Worm (Caenorhabditis elegans) whole organism, L1 larva: ENCODE results near the gene C01B10.11.

Experiments
- C04F5.9 ChIP-seq: sonication (generic microtip); optimal IDR thresholded peaks from 2 replicates; lab custom pipeline; 2016; ENCODE audit warnings: missing genetic modification characterization, missing compliant biosample characterization
- C16A3.4 ChIP-seq: fragments of 150-350 bp; optimal IDR thresholded peaks from 2 replicates; lab custom pipeline; 2014; ENCODE audit warnings: missing biosample characterization, missing genetic modification characterization
- F16B12.6 ChIP-seq: fragments of 150-350 bp; optimal IDR thresholded peaks from 2 replicates; lab custom pipeline; 2014; ENCODE audit warnings: missing biosample characterization, missing genetic modification characterization
- aha-1 ChIP-seq: fragments of 150-350 bp; optimal IDR thresholded peaks from 2 replicates; lab custom pipeline; 2014; ENCODE audit warnings: missing biosample characterization, missing genetic modification characterization
- aly-2 ChIP-seq: fragments of 150-350 bp; optimal IDR thresholded peaks from 2 replicates; lab custom pipeline; 2014; ENCODE audit warnings: missing biosample characterization, missing genetic modification characterization
- blmp-1 ChIP-seq: fragments of 150-350 bp; optimal IDR thresholded peaks from 2 replicates; lab custom pipeline; 2014; ENCODE audit warnings: missing biosample characterization, missing genetic modification characterization
- ceh-63 ChIP-seq: fragments of 200-800 bp; sonication (Bioruptor generic); optimal IDR thresholded peaks from 2 replicates; lab custom pipeline; 2018; ENCODE audit warnings: mild to moderate bottlenecking, missing genetic modification characterization, missing compliant biosample characterization
- ceh-8 ChIP-seq: fragments of 200-800 bp; sonication (Bioruptor generic); optimal IDR thresholded peaks from 2 replicates; lab custom pipeline; 2018; ENCODE audit warnings: mild to moderate bottlenecking, missing genetic modification characterization, moderate library complexity, missing compliant biosample characterization
- ceh-82 ChIP-seq, 3 experiments: fragments of 150-350 bp in 1 of 3; sonication (generic microtip) in 2 of 3; optimal IDR thresholded peaks; 2 replicates each; lab custom pipeline; 2014 to 2017; ENCODE audit warnings: missing biosample characterization in 3 of 3, missing genetic modification characterization in 3 of 3
- ceh-90 ChIP-seq: sonication (generic microtip); optimal IDR thresholded peaks from 2 replicates; lab custom pipeline; 2016; ENCODE audit warnings: missing genetic modification characterization, missing compliant biosample characterization
- ces-1 ChIP-seq: fragments of 150-350 bp; optimal IDR thresholded peaks from 2 replicates; lab custom pipeline; 2014; ENCODE audit warnings: missing biosample characterization, missing genetic modification reagents, missing genetic modification characterization
- dpl-1 ChIP-seq, 3 experiments: fragments of 150-350 bp in 2 of 3; sonication (generic microtip) in 1 of 3; optimal IDR thresholded peaks; 2 replicates each; lab custom pipeline; 2014 to 2017; ENCODE audit warnings: missing biosample characterization in 3 of 3, missing genetic modification characterization in 3 of 3, missing genetic modification reagents in 3 of 3
- dsc-1 ChIP-seq: sonication (generic microtip); optimal IDR thresholded peaks from 2 replicates; lab custom pipeline; 2016; ENCODE audit warnings: mild to moderate bottlenecking, missing genetic modification characterization, missing compliant biosample characterization
- efl-1 ChIP-seq, 4 experiments: fragments of 150-350 bp; optimal IDR thresholded peaks in 3 of 4; peaks in 1 of 4; 1 replicate in 1 of 4; 2 replicates in 3 of 4; lab custom pipeline; 2014; ENCODE audit warnings: missing biosample characterization in 2 of 4, missing genetic modification characterization in 2 of 4, missing genetic modification reagents in 2 of 4
- egl-27 ChIP-seq, 2 experiments: fragments of 150-350 bp in 1 of 2; sonication (generic microtip); optimal IDR thresholded peaks; 3 replicates each; lab custom pipeline; 2017 to 2018; ENCODE audit warnings: missing biosample characterization in 2 of 2, missing genetic modification characterization in 2 of 2, missing genetic modification reagents in 2 of 2
- elt-2 ChIP-seq: sonication (generic microtip); optimal IDR thresholded peaks from 2 replicates; lab custom pipeline; 2016; ENCODE audit warnings: missing genetic modification characterization, mild to moderate bottlenecking, inconsistent platforms, missing compliant biosample characterization, missing genetic modification reagents
- elt-3 ChIP-seq, 6 experiments: fragments of 150-350 bp in 1 of 6; sonication (generic microtip); optimal IDR thresholded peaks; 2 replicates each; lab custom pipeline; 2017 to 2018; ENCODE audit warnings: missing biosample characterization in 6 of 6, missing genetic modification characterization in 6 of 6, inconsistent platforms in 1 of 6
- fkh-4 ChIP-seq: sonication (generic microtip); optimal IDR thresholded peaks from 2 replicates; lab custom pipeline; 2016; ENCODE audit warnings: missing compliant biosample characterization, missing genetic modification characterization, borderline replicate concordance
- fos-1 ChIP-seq: fragments of 150-350 bp; optimal IDR thresholded peaks from 2 replicates; lab custom pipeline; 2014; ENCODE audit warnings: missing biosample characterization, missing genetic modification characterization
- irx-1 ChIP-seq: sonication (generic microtip); optimal IDR thresholded peaks from 2 replicates; lab custom pipeline; 2016; ENCODE audit warnings: missing genetic modification characterization, missing compliant biosample characterization
- isw-1 ChIP-seq: fragments of 200-800 bp; sonication (Bioruptor generic); IDR thresholded peaks from 2 replicates; pipeline ENCODE4 v1.3.6; 2022; ENCODE audit warnings: missing genetic modification characterization, missing compliant biosample characterization
- lin-13 ChIP-seq: fragments of 150-350 bp; optimal IDR thresholded peaks from 2 replicates; lab custom pipeline; 2014; ENCODE audit warnings: missing biosample characterization, missing genetic modification reagents, missing genetic modification characterization
- lin-14 ChIP-seq: fragments of 200-800 bp; sonication (Bioruptor generic); optimal IDR thresholded peaks from 2 replicates; lab custom pipeline; 2018; ENCODE audit warnings: mild to moderate bottlenecking, missing genetic modification characterization, moderate library complexity, missing compliant biosample characterization
- lin-39 ChIP-seq: fragments of 150-350 bp; optimal IDR thresholded peaks from 2 replicates; lab custom pipeline; 2014; ENCODE audit warnings: missing biosample characterization, missing genetic modification reagents, missing genetic modification characterization
- lir-3 ChIP-seq: sonication (generic microtip); optimal IDR thresholded peaks from 2 replicates; lab custom pipeline; 2016; ENCODE audit warnings: mild to moderate bottlenecking, missing genetic modification characterization, moderate library complexity, missing compliant biosample characterization; ENCODE audit not compliant: poor library complexity
- lsy-2 ChIP-seq, 2 experiments: fragments of 150-350 bp; optimal IDR thresholded peaks; 2 replicates each; lab custom pipeline; 2014; ENCODE audit warnings: missing biosample characterization in 2 of 2, missing genetic modification characterization in 2 of 2
- mab-9 ChIP-seq: fragments of 200-800 bp; sonication (Bioruptor generic); IDR thresholded peaks from 2 replicates; pipeline ENCODE4 v1.3.6; 2022; ENCODE audit warnings: missing genetic modification reagents, missing genetic modification characterization, missing compliant biosample characterization
- mef-2 ChIP-seq: fragments of 150-350 bp; optimal IDR thresholded peaks from 2 replicates; lab custom pipeline; 2014; ENCODE audit warnings: missing biosample characterization, missing genetic modification characterization
- nhr-19 ChIP-seq: fragments of 200-800 bp; sonication (Bioruptor generic); conservative IDR thresholded peaks from 2 replicates; pipeline ENCODE4 v1.3.6; 2022; ENCODE audit warnings: missing genetic modification characterization, missing compliant biosample characterization
- nhr-20 ChIP-seq: sonication (generic microtip); optimal IDR thresholded peaks from 2 replicates; lab custom pipeline; 2016; ENCODE audit warnings: mild to moderate bottlenecking, missing genetic modification characterization, missing compliant biosample characterization
- nhr-237 ChIP-seq: fragments of 150-350 bp; optimal IDR thresholded peaks from 2 replicates; lab custom pipeline; 2014; ENCODE audit warnings: missing biosample characterization, missing genetic modification characterization
- nhr-47 ChIP-seq: sonication (generic microtip); optimal IDR thresholded peaks from 2 replicates; lab custom pipeline; 2016; ENCODE audit warnings: mild to moderate bottlenecking, missing genetic modification characterization, moderate library complexity, missing compliant biosample characterization
- nhr-71 ChIP-seq: sonication (generic microtip); optimal IDR thresholded peaks from 2 replicates; lab custom pipeline; 2016; ENCODE audit warnings: mild to moderate bottlenecking, missing genetic modification characterization, moderate library complexity, missing compliant biosample characterization
- nhr-76 ChIP-seq: sonication (generic microtip); optimal IDR thresholded peaks from 2 replicates; lab custom pipeline; 2017; ENCODE audit warnings: missing biosample characterization, missing genetic modification characterization
- nhr-77 ChIP-seq: fragments of 150-350 bp; optimal IDR thresholded peaks from 2 replicates; lab custom pipeline; 2014; ENCODE audit warnings: missing biosample characterization, missing genetic modification characterization
- nhr-84 ChIP-seq: sonication (generic microtip); optimal IDR thresholded peaks from 2 replicates; lab custom pipeline; 2017; ENCODE audit warnings: missing biosample characterization, missing genetic modification characterization
- nhr-85 ChIP-seq: sonication (generic microtip); peaks from one replicate; lab custom pipeline; 2016; ENCODE audit warnings: missing genetic modification characterization, inconsistent platforms, missing compliant biosample characterization
- nhr-90 ChIP-seq: sonication (generic microtip); optimal IDR thresholded peaks from 2 replicates; lab custom pipeline; 2016; ENCODE audit warnings: mild to moderate bottlenecking, missing genetic modification characterization, missing compliant biosample characterization; ENCODE audit not compliant: poor library complexity
- pag-3 ChIP-seq: sonication (generic microtip); optimal IDR thresholded peaks from 2 replicates; lab custom pipeline; 2017; ENCODE audit warnings: missing genetic modification characterization, mild to moderate bottlenecking, missing compliant biosample characterization, antibody characterized with exemption, borderline replicate concordance; ENCODE audit not compliant: insufficient read depth
- pax-3 ChIP-seq: fragments of 200-800 bp; sonication (Bioruptor generic); optimal IDR thresholded peaks from 2 replicates; lab custom pipeline; 2018; ENCODE audit warnings: mild to moderate bottlenecking, missing genetic modification characterization, moderate library complexity, missing compliant biosample characterization
- skn-1 ChIP-seq: fragments of 150-350 bp; optimal IDR thresholded peaks from 2 replicates; lab custom pipeline; 2014; ENCODE audit warnings: missing biosample characterization, missing genetic modification characterization
- snpc-4 ChIP-seq: fragments of 150-350 bp; optimal IDR thresholded peaks from 2 replicates; lab custom pipeline; 2014; ENCODE audit warnings: missing biosample characterization, missing genetic modification characterization
- snu-23 ChIP-seq: sonication (generic microtip); optimal IDR thresholded peaks from 2 replicates; lab custom pipeline; 2016; ENCODE audit warnings: missing genetic modification characterization, missing compliant biosample characterization
- sox-4 ChIP-seq: sonication (generic microtip); optimal IDR thresholded peaks from 2 replicates; lab custom pipeline; 2016; ENCODE audit warnings: missing genetic modification characterization, missing compliant biosample characterization
- sup-37 ChIP-seq: fragments of 200-800 bp; sonication (Bioruptor generic); optimal IDR thresholded peaks from 2 replicates; lab custom pipeline; 2018; ENCODE audit warnings: mild to moderate bottlenecking, missing genetic modification characterization, missing compliant biosample characterization
- swsn-7 ChIP-seq: sonication (generic microtip); optimal IDR thresholded peaks from 2 replicates; lab custom pipeline; 2016; ENCODE audit warnings: missing genetic modification characterization, missing compliant biosample characterization
- tbx-2 ChIP-seq: sonication (generic microtip); optimal IDR thresholded peaks from 2 replicates; lab custom pipeline; 2016; ENCODE audit warnings: missing genetic modification characterization, missing compliant biosample characterization
- tlp-1 ChIP-seq: fragments of 150-350 bp; optimal IDR thresholded peaks from 2 replicates; lab custom pipeline; 2014; ENCODE audit warnings: missing biosample characterization, missing genetic modification characterization
- unc-30 ChIP-seq: sonication (generic microtip); optimal IDR thresholded peaks from 2 replicates; lab custom pipeline; 2017; ENCODE audit warnings: missing biosample characterization, missing genetic modification characterization
- unc-86 ChIP-seq: sonication (generic microtip); optimal IDR thresholded peaks from 2 replicates; lab custom pipeline; 2016; ENCODE audit warnings: missing genetic modification characterization, missing compliant biosample characterization
- vab-15 ChIP-seq: sonication (generic microtip); optimal IDR thresholded peaks from 2 replicates; lab custom pipeline; 2017; ENCODE audit warnings: missing genotype, mild to moderate bottlenecking, missing genetic modification characterization, missing compliant biosample characterization
- zip-4 ChIP-seq: fragments of 200-800 bp; sonication (Bioruptor generic); optimal IDR thresholded peaks from 2 replicates; lab custom pipeline; 2018; ENCODE audit warnings: mild to moderate bottlenecking, missing genetic modification characterization, moderate library complexity, missing compliant biosample characterization
- ztf-4 ChIP-seq: fragments of 150-350 bp; optimal IDR thresholded peaks from 2 replicates; lab custom pipeline; 2014; ENCODE audit warnings: missing biosample characterization, missing genetic modification characterization

Gene C01B10.11

DNA sequence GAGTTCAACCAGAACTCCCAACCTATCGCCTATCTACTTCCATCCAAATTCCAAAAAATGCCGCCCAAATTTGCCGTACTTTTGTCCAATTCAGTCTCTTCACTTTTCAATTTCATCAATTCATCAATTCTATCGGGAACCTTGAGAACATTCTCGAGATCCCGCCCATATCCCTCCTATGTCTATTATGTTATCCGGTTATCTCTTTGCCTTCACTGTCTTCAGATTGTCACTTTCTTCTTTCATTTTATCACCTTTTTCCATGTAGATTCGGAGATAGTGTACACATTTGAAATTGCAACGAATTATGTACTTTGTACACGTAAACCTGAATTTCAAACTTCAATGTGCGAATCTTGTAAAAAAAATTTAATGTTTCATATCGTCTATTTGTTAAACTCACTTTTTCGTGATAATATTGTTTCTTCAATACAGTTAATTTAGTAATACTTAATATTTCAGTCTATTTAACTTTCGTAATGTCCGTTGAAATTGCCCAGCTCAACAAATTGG, at the start of gene C01B10.11:
Gene C01B10.11 (plus strand): TSS at position 463 of the 513 bp plus-strand sequence.
- TF ChIP-seq irx-1 (tag; lab: Kevin White, UChicago) = no peak
- no peak for TF ChIP-seq mef-2 (tag; lab: Kevin White, UChicago)
- TF ChIP-seq ceh-63 (GFP tag; lab: Kevin White, UChicago) = no peak
- TF ChIP-seq swsn-7 = no peak
- no peak for TF ChIP-seq aly-2 (tag; lab: Kevin White, UChicago)
- TF ChIP-seq ceh-8 = no peak
- TF ChIP-seq unc-30 (tag; lab: Kevin White, UChicago) = no peak
- TF ChIP-seq nhr-85 (tag; lab: Kevin White, UChicago) = peak; percentile 78
- no peak for TF ChIP-seq zip-4 (GFP tag; lab: Kevin White, UChicago)
- TF ChIP-seq lir-3 = no peak
- no peak for TF ChIP-seq nhr-77 (tag; lab: Kevin White, UChicago)
- no peak for TF ChIP-seq vab-15 (tag; lab: Kevin White, UChicago)
- no peak for TF ChIP-seq elt-2 (tag; lab: Kevin White, UChicago)
- no peak for TF ChIP-seq lsy-2 (tag; optimal IDR thresholded peaks at IDR 0.05; lab: Kevin White, UChicago)
- TF ChIP-seq pag-3 = no peak
- TF ChIP-seq snu-23 (GFP tag; lab: Kevin White, UChicago) = peak; percentile 40
- no peak for TF ChIP-seq fkh-4 (tag; lab: Kevin White, UChicago)
- TF ChIP-seq tbx-2 (tag; lab: Kevin White, UChicago) = no peak
- no peak for TF ChIP-seq sup-37 (GFP tag; lab: Kevin White, UChicago)
- no peak for TF ChIP-seq mab-9
- no peak for TF ChIP-seq egl-27 (tag; optimal IDR thresholded peaks at IDR 0.05; lab: Kevin White, UChicago)
- TF ChIP-seq nhr-47 = no peak
- no peak for TF ChIP-seq lin-13
- TF ChIP-seq fos-1 (tag; lab: Kevin White, UChicago) = no peak
- TF ChIP-seq unc-86 (tag; lab: Kevin White, UChicago) = no peak
- no peak for TF ChIP-seq nhr-19 (GFP tag; lab: Robert Waterston, UW)
- TF ChIP-seq aha-1 (tag; lab: Kevin White, UChicago) = no peak
- no peak for TF ChIP-seq F16B12.6 (tag; lab: Kevin White, UChicago)
- peak; percentile 30 for TF ChIP-seq nhr-71
- peak; percentile 96 for TF ChIP-seq blmp-1
- TF ChIP-seq pax-3 = no peak
- TF ChIP-seq ces-1 (GFP tag; lab: Kevin White, UChicago) = no peak
- TF ChIP-seq C16A3.4 (tag; lab: Kevin White, UChicago) = no peak
- no peak for TF ChIP-seq ztf-4
- no peak for TF ChIP-seq nhr-84 (tag; lab: Kevin White, UChicago)
- TF ChIP-seq elt-3 (tag; optimal IDR thresholded peaks at IDR 0.05; lab: Kevin White, UChicago) = peak; percentile 55 to 88 (median 74)
- no peak for TF ChIP-seq skn-1 (tag; lab: Kevin White, UChicago)
- TF ChIP-seq sox-4 (tag; lab: Kevin White, UChicago) = no peak
- no peak for TF ChIP-seq dsc-1 (tag; lab: Kevin White, UChicago)
- TF ChIP-seq nhr-237 = no peak
- TF ChIP-seq nhr-90 (tag; lab: Kevin White, UChicago) = peak; percentile 10
- no peak for TF ChIP-seq isw-1 (GFP tag; lab: Robert Waterston, UW)
- TF ChIP-seq dpl-1 (GFP tag; optimal IDR thresholded peaks at IDR 0.05; lab: Kevin White, UChicago) = no peak
- no peak for TF ChIP-seq nhr-76 (tag; lab: Kevin White, UChicago)
- TF ChIP-seq lin-39 (tag; lab: Kevin White, UChicago) = no peak
- peak; percentile 61 for TF ChIP-seq lin-14 (GFP tag; lab: Kevin White, UChicago)
- TF ChIP-seq tlp-1 (tag; lab: Kevin White, UChicago) = no peak
- no peak for TF ChIP-seq ceh-82 (tag; optimal IDR thresholded peaks at IDR 0.05; lab: Kevin White, UChicago)
- no peak for TF ChIP-seq efl-1 (optimal IDR thresholded peaks at IDR 0.05; lab: Kevin White, UChicago)
- TF ChIP-seq efl-1 (GFP tag; optimal IDR thresholded peaks at IDR 0.05 in 1 of 2; lab: Kevin White, UChicago) = no peak
- TF ChIP-seq C04F5.9 (tag; lab: Kevin White, UChicago) = no peak
- TF ChIP-seq snpc-4 (tag; lab: Kevin White, UChicago) = no peak
- TF ChIP-seq nhr-20 (tag; lab: Kevin White, UChicago) = peak; percentile 45
- no peak for TF ChIP-seq ceh-90
